Fruit fly (Drosophila melanogaster): ENCODE data around the gene Oseg5.
A peak's percentile ranks its signal among the peaks of the same experiment; 100 is the strongest.

Oseg5 gene

DNA sequence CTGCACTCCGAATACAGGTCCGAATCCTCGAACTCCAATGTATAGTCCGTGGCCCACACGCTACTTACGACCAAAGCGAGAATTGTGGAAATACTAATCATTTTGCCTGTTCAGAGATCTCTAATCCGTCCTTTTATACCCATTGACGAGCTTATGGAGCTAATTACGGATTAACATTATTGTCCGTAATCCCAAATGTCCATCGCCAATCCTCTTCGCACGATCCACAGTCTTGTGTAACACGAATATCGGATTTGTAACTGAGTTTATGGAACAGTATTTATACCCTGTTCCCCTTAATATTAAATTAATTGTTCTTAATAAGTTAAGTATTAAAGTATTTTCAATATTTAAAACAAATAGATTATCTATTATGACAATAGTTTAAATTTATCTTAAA, 17.2 kb downstream of the Oseg5 start, which contains the start of gene CheB38a:
Gene CheB38a, minus strand, starts transcription at position 101 of the 400 bp plus-strand sequence.
- no peak for TF ChIP-seq Ets96B (tag; optimal IDR thresholded peaks at IDR 0.05)
- no peak for TF ChIP-seq pdm3 (GFP tag; optimal IDR thresholded peaks at IDR 0.05)
- no peak for TF ChIP-seq CG6854 (GFP tag; optimal IDR thresholded peaks at IDR 0.05)
- no peak for TF ChIP-seq acj6 (GFP tag; optimal IDR thresholded peaks at IDR 0.05)
- no peak for TF ChIP-seq OdsH (GFP tag; optimal IDR thresholded peaks at IDR 0.05)
- no peak for TF ChIP-seq Eip93F (GFP tag; optimal IDR thresholded peaks at IDR 0.05)
- no peak for TF ChIP-seq CG3032 (tag; optimal IDR thresholded peaks at IDR 0.05)
- no peak for TF ChIP-seq CG8119 (GFP tag; IDR thresholded peaks at IDR 0.05)
- TF ChIP-seq Eip78C (GFP tag), result no peak
- no peak for TF ChIP-seq Smox (GFP tag; optimal IDR thresholded peaks at IDR 0.05)
- no peak for TF ChIP-seq salr (GFP tag; optimal IDR thresholded peaks at IDR 0.05)
- no peak for TF ChIP-seq CG10669 (GFP tag; optimal IDR thresholded peaks at IDR 0.05)

DNA sequence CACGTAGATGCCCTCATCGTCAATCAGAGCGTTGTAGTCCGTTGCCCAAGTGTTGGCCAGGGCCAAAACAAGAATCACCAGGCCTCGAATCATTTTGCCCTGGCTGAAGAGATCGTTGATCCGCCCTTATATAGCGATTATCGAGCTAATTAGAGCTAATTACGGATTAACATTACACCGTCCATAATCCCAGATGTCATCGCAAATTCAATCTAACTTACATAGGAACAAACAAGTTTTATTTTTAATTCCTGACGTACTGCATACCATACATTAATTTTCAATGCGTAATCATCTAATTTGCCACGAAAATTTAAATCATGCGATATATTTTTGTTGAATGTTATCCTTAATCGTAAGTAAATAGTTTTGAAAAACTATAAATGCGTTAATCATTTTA, 18.5 kb downstream of the Oseg5 start, which contains the start of gene CheB38b:
Gene CheB38b, minus strand, starts transcription at position 101 of the 400 bp plus-strand sequence.
- TF ChIP-seq CG6792 (GFP tag; optimal IDR thresholded peaks at IDR 0.05) (no peak), CG31627 (GFP tag; optimal IDR thresholded peaks at IDR 0.05) (no peak), Lpt (GFP tag; optimal IDR thresholded peaks at IDR 0.05) (no peak)

DNA sequence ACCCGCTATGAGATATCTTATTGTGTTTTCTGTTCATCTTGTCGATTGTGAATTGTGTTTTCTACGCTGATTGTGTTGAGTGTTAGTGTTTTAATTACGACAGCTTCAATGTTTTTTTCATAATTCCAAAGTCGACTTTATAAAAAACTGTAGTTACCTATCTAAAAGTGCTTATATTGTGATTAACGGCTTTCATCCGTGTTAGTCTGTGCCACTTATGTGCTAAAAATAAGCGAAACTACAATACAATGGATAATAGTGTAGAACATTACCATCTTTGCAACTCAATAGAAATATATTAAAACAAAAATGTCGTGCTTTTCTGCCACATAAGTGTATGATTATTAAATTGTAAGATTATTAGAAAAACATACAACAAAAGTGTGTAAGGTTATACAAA, 19.5 kb downstream of the Oseg5 start, which contains the start of gene CG33322:
Gene CG33322, minus strand, starts transcription at position 101 of the 400 bp plus-strand sequence.
- TF ChIP-seq fd59A (GFP tag; optimal IDR thresholded peaks at IDR 0.05), result no peak

DNA sequence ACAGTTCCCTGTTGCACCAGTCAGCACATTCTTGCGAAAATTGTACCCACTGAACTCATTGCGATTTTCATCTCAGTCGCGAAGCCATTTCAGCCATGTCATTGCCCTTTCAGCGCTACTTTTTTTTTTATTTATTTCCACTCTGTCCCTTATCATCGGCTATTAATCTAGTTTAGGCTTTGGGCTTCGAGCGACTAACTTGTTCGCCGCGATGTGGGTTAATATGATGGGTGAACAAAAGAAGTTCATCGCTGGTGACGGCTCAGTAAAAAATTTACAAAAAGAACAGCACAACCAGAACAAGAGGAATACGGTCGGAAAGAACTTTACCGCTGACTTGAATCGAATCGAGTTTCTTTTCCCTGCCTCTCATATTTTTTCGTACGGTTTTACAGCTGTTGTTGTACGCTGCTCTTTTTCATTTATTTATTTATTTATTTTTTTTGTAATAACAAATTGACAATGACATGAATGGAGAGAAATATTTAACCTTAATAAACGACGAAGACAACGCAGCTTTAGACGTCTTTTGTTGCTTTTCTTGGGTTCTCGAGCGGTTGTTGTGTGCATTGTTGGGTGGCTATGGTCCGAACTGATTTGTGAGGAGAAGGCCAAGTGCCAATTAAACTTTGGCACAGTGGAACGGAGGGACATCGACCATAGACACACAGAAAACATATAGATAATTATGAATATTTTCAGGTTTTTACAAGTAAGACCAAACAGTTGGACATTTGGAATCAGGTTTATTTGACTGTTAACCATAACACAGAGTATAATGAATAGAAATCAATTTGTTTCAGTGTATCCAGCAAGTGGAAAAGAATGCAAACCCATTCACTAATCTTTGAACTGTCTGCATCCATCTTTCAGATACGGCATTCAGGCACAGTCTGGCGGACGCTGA, 23.1 kb downstream of the Oseg5 start:
- TF ChIP-seq CG16779 (tag; optimal IDR thresholded peaks at IDR 0.05) (no peak), fd59A (GFP tag; optimal IDR thresholded peaks at IDR 0.05) (peak; percentile 30), Sox15 (GFP tag; optimal IDR thresholded peaks at IDR 0.05) (no peak), CG6792 (GFP tag; optimal IDR thresholded peaks at IDR 0.05) (no peak), eg (GFP tag; IDR thresholded peaks at IDR 0.05) (no peak), vri (GFP tag; optimal IDR thresholded peaks at IDR 0.05) (no peak), CG3919 (GFP tag; optimal IDR thresholded peaks at IDR 0.05) (peak; percentile 28), CG1621 (tag; optimal IDR thresholded peaks at IDR 0.05) (no peak), Eip75B (GFP tag; optimal IDR thresholded peaks at IDR 0.05) (peak; percentile 17), CG8632 (GFP tag; optimal IDR thresholded peaks at IDR 0.05) (no peak), Hr38 (GFP tag; optimal IDR thresholded peaks at IDR 0.05) (no peak), CG34406 (GFP tag; optimal IDR thresholded peaks at IDR 0.05) (peak; percentile 9), fkh (GFP tag; optimal IDR thresholded peaks at IDR 0.05) (no peak), CG8119 (GFP tag; IDR thresholded peaks at IDR 0.05) (no peak), esn (GFP tag; optimal IDR thresholded peaks at IDR 0.05) (no peak), CG11762 (GFP tag; optimal IDR thresholded peaks at IDR 0.05; ENCODE audit: insufficient read depth) (no peak), dsx (GFP tag; optimal IDR thresholded peaks at IDR 0.05; ENCODE audit: poor library complexity, severe bottlenecking) (peak; percentile 51), Eip78C (GFP tag) (peak; percentile 85), achi (GFP tag; optimal IDR thresholded peaks at IDR 0.05) (peak; percentile 35), Gug (GFP tag; IDR thresholded peaks at IDR 0.05) (no peak), pdm3 (GFP tag; optimal IDR thresholded peaks at IDR 0.05) (no peak), CG4318 (GFP tag; optimal IDR thresholded peaks at IDR 0.05) (no peak), Blimp-1 (GFP tag; optimal IDR thresholded peaks at IDR 0.05) (no peak), acj6 (GFP tag; optimal IDR thresholded peaks at IDR 0.05) (peak; percentile 4), net (GFP tag; optimal IDR thresholded peaks at IDR 0.05) (peak; percentile 8), CG11902 (GFP tag; optimal IDR thresholded peaks at IDR 0.05) (no peak), CG10669 (GFP tag; optimal IDR thresholded peaks at IDR 0.05) (peak; percentile 45), Lpt (GFP tag; optimal IDR thresholded peaks at IDR 0.05) (no peak), CG31627 (GFP tag; optimal IDR thresholded peaks at IDR 0.05) (no peak), Smox (GFP tag; optimal IDR thresholded peaks at IDR 0.05) (no peak), Met (GFP tag; optimal IDR thresholded peaks at IDR 0.05) (no peak), fd85E (GFP tag; optimal IDR thresholded peaks at IDR 0.05) (no peak), Ets96B (tag; optimal IDR thresholded peaks at IDR 0.05) (peak; percentile 44), CG3032 (tag; optimal IDR thresholded peaks at IDR 0.05) (peak; percentile 52), CG6276 (GFP tag; optimal IDR thresholded peaks at IDR 0.05) (no peak), cyc (GFP tag; optimal IDR thresholded peaks at IDR 0.05) (no peak), CG8319 (GFP tag; optimal IDR thresholded peaks at IDR 0.05) (no peak), Eip93F (GFP tag; optimal IDR thresholded peaks at IDR 0.05) (peak; percentile 31), CG10631 (GFP tag; optimal IDR thresholded peaks at IDR 0.05) (peak; percentile 1)

Measured in whole organism, prepupa.